Fruit fly (Drosophila melanogaster): ENCODE measurements around the gene CG14074.

- no peak for TF ChIP-seq aop (GFP tag; IDR thresholded peaks at IDR 0.05)
- no peak for TF ChIP-seq Blimp-1 (GFP tag; optimal IDR thresholded peaks at IDR 0.05)
- TF ChIP-seq Scr (GFP tag; IDR thresholded peaks at IDR 0.05; ENCODE audit: partially characterized antibody): no peak
- no peak for TF ChIP-seq zf30C (GFP tag; optimal IDR thresholded peaks at IDR 0.05)
- no peak for TF ChIP-seq CG7372 (GFP tag; IDR thresholded peaks at IDR 0.05)
- TF ChIP-seq lilli (GFP tag; optimal IDR thresholded peaks at IDR 0.05): no peak
- TF ChIP-seq Bgb (GFP tag; IDR thresholded peaks at IDR 0.05; ENCODE audit: partially characterized antibody): no peak
Measured at dm6 chr3L:18841269-18841668, 24.8 kb upstream of the CG14074 start.
